Fruit fly (Drosophila melanogaster): ENCODE measurements around the gene CG8353.

Gene CG8353

DNA sequence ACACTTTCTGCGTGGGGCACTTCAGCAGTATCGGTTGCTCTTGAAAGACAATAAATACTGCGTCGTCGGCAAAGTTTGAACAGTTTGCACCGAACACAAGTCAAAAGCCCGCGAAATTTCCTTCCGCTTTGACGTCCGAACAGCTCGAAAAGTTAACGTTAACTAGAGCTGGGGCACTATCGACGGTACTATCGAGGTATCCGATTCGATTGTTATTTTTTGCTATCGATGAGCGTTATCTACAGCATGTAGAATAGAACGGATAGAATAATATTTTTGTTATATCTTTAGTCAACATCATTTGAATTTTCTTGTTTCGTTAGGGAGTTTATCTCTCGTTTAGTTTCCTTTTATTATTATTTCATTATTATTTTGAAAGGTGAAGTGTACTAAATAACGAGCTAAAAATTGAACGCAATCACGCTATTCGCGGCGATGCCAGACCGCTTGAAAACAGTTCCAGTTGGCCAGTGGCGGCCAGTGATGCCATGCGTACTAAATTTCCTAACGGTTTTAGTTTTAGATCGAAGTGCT is 25.9 kb downstream of the CG8353 start, which contains the start of gene Pvr (continued):
- TF ChIP-seq CG9797 (GFP tag; optimal IDR thresholded peaks at IDR 0.05) (peak; percentile 40), Abd-B (GFP tag; optimal IDR thresholded peaks at IDR 0.05) (peak; percentile 10), crp (GFP tag; optimal IDR thresholded peaks at IDR 0.05) (no peak), stwl (tag; optimal IDR thresholded peaks at IDR 0.05) (peak; percentile 94), CG17186 (GFP tag; optimal IDR thresholded peaks at IDR 0.05) (peak; percentile 65), CG13287 (GFP tag; IDR thresholded peaks at IDR 0.05; ENCODE audit: partially characterized antibody) (peak; percentile 96), CG15514 (GFP tag; optimal IDR thresholded peaks at IDR 0.05) (peak; percentile 71), Xbp1 (GFP tag; optimal IDR thresholded peaks at IDR 0.05) (peak; percentile 23), unc-4 (GFP tag; IDR thresholded peaks at IDR 0.05; ENCODE audit: partially characterized antibody) (peak; percentile 94), tna (GFP tag; IDR thresholded peaks at IDR 0.05; ENCODE audit: partially characterized antibody) (peak; percentile 89), lmd (GFP tag; IDR thresholded peaks at IDR 0.05) (no peak), CG8388 (GFP tag; optimal IDR thresholded peaks at IDR 0.05) (no peak), fd3F (GFP tag; optimal IDR thresholded peaks at IDR 0.05) (no peak), CG12659 (GFP tag; optimal IDR thresholded peaks at IDR 0.05) (peak; percentile 55), row (GFP tag; IDR thresholded peaks at IDR 0.05) (peak; percentile 35; the same call in 1 of the 3 replicates), CG7963 (GFP tag; IDR thresholded peaks at IDR 0.05; ENCODE audit: partially characterized antibody) (peak; percentile 94), CG17385 (GFP tag; optimal IDR thresholded peaks at IDR 0.05) (peak; percentile 11), Ravus (GFP tag; IDR thresholded peaks at IDR 0.05) (no peak), CG6765 (GFP tag; optimal IDR thresholded peaks at IDR 0.05) (no peak), ato (GFP tag; IDR thresholded peaks at IDR 0.05; ENCODE audit: partially characterized antibody) (peak; percentile 91), ken (GFP tag; IDR thresholded peaks at IDR 0.05) (0 out of 3 replicates have a peak, but pooled peaks have one; percentile 8), CG15601 (tag; optimal IDR thresholded peaks at IDR 0.05) (peak; percentile 80), Sin3A (optimal IDR thresholded peaks at IDR 0.05) (peak; percentile 82), HLH4C (GFP tag; IDR thresholded peaks at IDR 0.05; ENCODE audit: partially characterized antibody) (peak; percentile 97), otp (GFP tag; IDR thresholded peaks at IDR 0.05) (0 out of 3 replicates have a peak, but pooled peaks have one; percentile 8), CG16813 (GFP tag; IDR thresholded peaks at IDR 0.05; ENCODE audit: partially characterized antibody) (peak; percentile 90), MTF-1 (GFP tag; optimal IDR thresholded peaks at IDR 0.05; ENCODE audit: borderline replicate concordance) (peak; percentile 28), Lhr (GFP tag; optimal IDR thresholded peaks at IDR 0.05) (peak; percentile 74), HLH3B (GFP tag; IDR thresholded peaks at IDR 0.05) (no peak), CG1602 (GFP tag; optimal IDR thresholded peaks at IDR 0.05) (no peak), CG16779 (GFP tag; IDR thresholded peaks at IDR 0.05) (no peak), oc (tag; optimal IDR thresholded peaks at IDR 0.05) (no peak), fru (optimal IDR thresholded peaks at IDR 0.05) (no peak), CG8290 (GFP tag; optimal IDR thresholded peaks at IDR 0.05) (peak; percentile 21), CG8290 (tag; optimal IDR thresholded peaks at IDR 0.05) (no peak), MBD-R2 (GFP tag; IDR thresholded peaks at IDR 0.05) (peak; percentile 34; the same call in 1 of the 2 replicates), CG10267 (tag; optimal IDR thresholded peaks at IDR 0.05) (peak; percentile 42), CG3847 (GFP tag; IDR thresholded peaks at IDR 0.05) (peak; percentile 53), Bgb (GFP tag; IDR thresholded peaks at IDR 0.05; ENCODE audit: partially characterized antibody) (peak; percentile 97), Atf3 (GFP tag; optimal IDR thresholded peaks at IDR 0.05) (no peak), CG12391 (tag; optimal IDR thresholded peaks at IDR 0.05) (peak; percentile 2), Scr (GFP tag; IDR thresholded peaks at IDR 0.05; ENCODE audit: partially characterized antibody) (peak; percentile 93), CG2116 (GFP tag; optimal IDR thresholded peaks at IDR 0.05) (peak; percentile 69), hkb (optimal IDR thresholded peaks at IDR 0.05) (peak; percentile 77), hkb (GFP tag; IDR thresholded peaks at IDR 0.05) (no peak), vfl (GFP tag; optimal IDR thresholded peaks at IDR 0.05) (no peak), E2f2 (GFP tag; IDR thresholded peaks at IDR 0.05) (peak; percentile 72), maf-S (GFP tag; optimal IDR thresholded peaks at IDR 0.05) (no peak), CG7839 (tag; optimal IDR thresholded peaks at IDR 0.05) (no peak), CG1647 (GFP tag; optimal IDR thresholded peaks at IDR 0.05) (no peak)

All from whole organism, embryonic.